Worm (Caenorhabditis elegans) whole organism, young adult: ENCODE results near the gene cif-1.

Experiments
- C06A6.2 ChIP-seq: fragments of 200-800 bp; sonication (Bioruptor generic); conservative IDR thresholded peaks from 2 replicates; pipeline ENCODE4 v1.3.6; 2022; ENCODE audit warnings: missing genetic modification characterization, missing compliant biosample characterization
- D2030.7 ChIP-seq: fragments of 200-800 bp; sonication (Bioruptor generic); IDR thresholded peaks from 2 replicates; pipeline ENCODE4 v1.3.6; 2022; ENCODE audit warnings: missing genetic modification reagents, missing genetic modification characterization, missing compliant biosample characterization
- F22D6.2 ChIP-seq: sonication (generic microtip); optimal IDR thresholded peaks from 2 replicates; lab custom pipeline; 2016; ENCODE audit warnings: mild to moderate bottlenecking, missing genetic modification characterization, missing compliant biosample characterization
- F23B12.7 ChIP-seq: sonication (generic microtip); optimal IDR thresholded peaks from 2 replicates; lab custom pipeline; 2017; ENCODE audit warnings: missing genetic modification characterization, mild to moderate bottlenecking, missing compliant biosample characterization, antibody characterized with exemption, moderate library complexity; ENCODE audit not compliant: insufficient read depth
- F37B4.10 ChIP-seq: fragments of 200-800 bp; sonication (Bioruptor generic); IDR thresholded peaks from 2 replicates; pipeline ENCODE4 v1.3.6; 2022; ENCODE audit warnings: missing genetic modification characterization, missing compliant biosample characterization
- F55B11.4 ChIP-seq: sonication (generic microtip); optimal IDR thresholded peaks from 2 replicates; lab custom pipeline; 2016; ENCODE audit warnings: missing compliant biosample characterization, missing genetic modification characterization, borderline replicate concordance; ENCODE audit not compliant: insufficient read depth
- Y53G8AR.9 ChIP-seq: fragments of 200-800 bp; sonication (Bioruptor generic); conservative IDR thresholded peaks from 2 replicates; pipeline ENCODE4 v1.3.6; 2022; ENCODE audit warnings: missing genetic modification reagents, missing genetic modification characterization, missing compliant biosample characterization
- akir-1 ChIP-seq: fragments of 200-800 bp; sonication (Bioruptor generic); optimal IDR thresholded peaks from 2 replicates; lab custom pipeline; 2018; ENCODE audit warnings: mild to moderate bottlenecking, missing genetic modification characterization, moderate library complexity, missing compliant biosample characterization
- atf-7 ChIP-seq: sonication (generic microtip); optimal IDR thresholded peaks from 2 replicates; lab custom pipeline; 2017; ENCODE audit warnings: mild to moderate bottlenecking, missing genetic modification characterization, missing compliant biosample characterization
- attf-5 ChIP-seq: fragments of 200-800 bp; sonication (Bioruptor generic); optimal IDR thresholded peaks from 2 replicates; lab custom pipeline; 2018; ENCODE audit warnings: mild to moderate bottlenecking, missing genetic modification characterization, missing compliant biosample characterization
- bed-1 ChIP-seq: fragments of 200-800 bp; sonication (Bioruptor generic); IDR thresholded peaks from 2 replicates; pipeline ENCODE4 v1.3.6; 2022; ENCODE audit warnings: missing genetic modification reagents, missing genetic modification characterization, missing compliant biosample characterization
- ccch-3 ChIP-seq: fragments of 200-800 bp; sonication (Bioruptor generic); optimal IDR thresholded peaks from 2 replicates; lab custom pipeline; 2018; ENCODE audit warnings: mild to moderate bottlenecking, missing genetic modification characterization, missing compliant biosample characterization
- cebp-1 ChIP-seq, 2 experiments: fragments of 200-800 bp in 1 of 2; sonication (Bioruptor generic) in 1 of 2; sonication (generic microtip) in 1 of 2; IDR thresholded peaks in 1 of 2; optimal IDR thresholded peaks in 1 of 2; 2 replicates each; pipeline versions ENCODE4 v1.3.6 to Lab custom; 2017 to 2022; ENCODE audit warnings: missing compliant biosample characterization in 2 of 2, missing genetic modification characterization in 2 of 2, mild to moderate bottlenecking in 1 of 2, missing genetic modification reagents in 1 of 2, moderate library complexity in 1 of 2
- cebp-2 ChIP-seq: fragments of 200-800 bp; sonication (Bioruptor generic); IDR thresholded peaks from 2 replicates; pipeline ENCODE4 v1.3.6; 2022; ENCODE audit warnings: missing genetic modification characterization, missing compliant biosample characterization
- ceh-27 ChIP-seq: fragments of 200-800 bp; sonication (Bioruptor generic); optimal IDR thresholded peaks from 2 replicates; lab custom pipeline; 2018; ENCODE audit warnings: mild to moderate bottlenecking, missing genetic modification characterization, moderate library complexity, missing compliant biosample characterization
- ceh-79 ChIP-seq: sonication (generic microtip); optimal IDR thresholded peaks from 2 replicates; lab custom pipeline; 2017; ENCODE audit warnings: mild to moderate bottlenecking, missing genetic modification characterization, missing compliant biosample characterization
- dpl-1 ChIP-seq: fragments of 150-350 bp; optimal IDR thresholded peaks from 2 replicates; lab custom pipeline; 2014; ENCODE audit warnings: missing biosample characterization, missing genetic modification reagents, missing genetic modification characterization
- efl-1 ChIP-seq: fragments of 150-350 bp; optimal IDR thresholded peaks from 2 replicates; lab custom pipeline; 2014; ENCODE audit warnings: missing biosample characterization, missing genetic modification reagents, missing genetic modification characterization
- egl-18 ChIP-seq: fragments of 200-800 bp; sonication (Bioruptor generic); IDR thresholded peaks from 2 replicates; pipeline ENCODE4 v1.3.6; 2022; ENCODE audit warnings: missing genetic modification reagents, missing genetic modification characterization, missing compliant biosample characterization
- egrh-3 ChIP-seq: fragments of 200-800 bp; sonication (Bioruptor generic); IDR thresholded peaks from 2 replicates; pipeline ENCODE4 v1.3.6; 2022; ENCODE audit warnings: missing genetic modification reagents, missing genetic modification characterization, missing compliant biosample characterization
- ekl-4 ChIP-seq: fragments of 200-800 bp; sonication (Bioruptor generic); IDR thresholded peaks from 2 replicates; pipeline ENCODE4 v1.3.6; 2022; ENCODE audit warnings: missing genetic modification reagents, missing genetic modification characterization, missing compliant biosample characterization
- ets-4 ChIP-seq: fragments of 200-800 bp; sonication (Bioruptor generic); optimal IDR thresholded peaks from 2 replicates; lab custom pipeline; 2018; ENCODE audit warnings: mild to moderate bottlenecking, missing genetic modification characterization, missing compliant biosample characterization
- hlh-12 ChIP-seq: sonication (generic microtip); optimal IDR thresholded peaks from 2 replicates; lab custom pipeline; 2016; ENCODE audit warnings: missing genetic modification characterization, missing compliant biosample characterization
- hlh-26 ChIP-seq: fragments of 200-800 bp; sonication (Bioruptor generic); conservative IDR thresholded peaks from 2 replicates; pipeline ENCODE4 v1.3.6; 2022; ENCODE audit warnings: missing genetic modification reagents, missing genetic modification characterization, missing compliant biosample characterization
- hmg-20 ChIP-seq: fragments of 200-800 bp; sonication (Bioruptor generic); IDR thresholded peaks from 2 replicates; pipeline ENCODE4 v1.3.6; 2022; ENCODE audit warnings: missing genetic modification reagents, missing genetic modification characterization, missing compliant biosample characterization
- hrde-1 ChIP-seq: sonication (generic microtip); optimal IDR thresholded peaks from 2 replicates; lab custom pipeline; 2016; ENCODE audit warnings: missing genetic modification characterization, mild to moderate bottlenecking, missing compliant biosample characterization, moderate library complexity, missing genotype, missing genetic modification reagents, borderline replicate concordance
- let-607 ChIP-seq, 2 experiments: fragments of 200-800 bp in 1 of 2; sonication (Bioruptor generic) in 1 of 2; sonication (generic microtip) in 1 of 2; optimal IDR thresholded peaks; 2 replicates each; lab custom pipeline; 2016 to 2018; ENCODE audit warnings: mild to moderate bottlenecking in 2 of 2, missing compliant biosample characterization in 2 of 2, missing genetic modification characterization in 2 of 2, moderate library complexity in 2 of 2, missing genotype in 1 of 2
- lin-26 ChIP-seq: fragments of 200-800 bp; sonication (Bioruptor generic); IDR thresholded peaks from 2 replicates; pipeline ENCODE4 v1.3.6; 2022; ENCODE audit warnings: missing genetic modification reagents, missing genetic modification characterization, missing compliant biosample characterization
- lir-1 ChIP-seq: fragments of 200-800 bp; sonication (Bioruptor generic); conservative IDR thresholded peaks from 2 replicates; pipeline ENCODE4 v1.3.6; 2022; ENCODE audit warnings: missing genetic modification reagents, missing genetic modification characterization, missing compliant biosample characterization
- lsy-27 ChIP-seq: sonication (generic microtip); optimal IDR thresholded peaks from 2 replicates; lab custom pipeline; 2017; ENCODE audit warnings: missing genetic modification characterization, mild to moderate bottlenecking, missing compliant biosample characterization, antibody characterized with exemption, missing genotype, borderline replicate concordance; ENCODE audit not compliant: insufficient read depth
- madf-8 ChIP-seq: fragments of 200-800 bp; sonication (Bioruptor generic); conservative IDR thresholded peaks from 2 replicates; pipeline ENCODE4 v1.3.6; 2022; ENCODE audit warnings: missing genetic modification reagents, missing genetic modification characterization, missing compliant biosample characterization
- mel-28 ChIP-seq: sonication (generic microtip); optimal IDR thresholded peaks from 2 replicates; lab custom pipeline; 2016; ENCODE audit warnings: borderline replicate concordance, mild to moderate bottlenecking, missing genetic modification characterization, missing compliant biosample characterization
- nhr-120 ChIP-seq: fragments of 200-800 bp; sonication (Bioruptor generic); IDR thresholded peaks from 2 replicates; pipeline ENCODE4 v1.3.6; 2022; ENCODE audit warnings: missing genetic modification characterization, missing compliant biosample characterization
- nhr-179 ChIP-seq: sonication (generic microtip); optimal IDR thresholded peaks from 2 replicates; lab custom pipeline; 2016; ENCODE audit warnings: mild to moderate bottlenecking, missing genetic modification characterization, missing compliant biosample characterization
- nhr-27 ChIP-seq: fragments of 200-800 bp; sonication (Bioruptor generic); optimal IDR thresholded peaks from 2 replicates; lab custom pipeline; 2018; ENCODE audit warnings: mild to moderate bottlenecking, missing genetic modification characterization, moderate library complexity, missing compliant biosample characterization
- pbrm-1 ChIP-seq: fragments of 200-800 bp; sonication (Bioruptor generic); IDR thresholded peaks from 2 replicates; pipeline ENCODE4 v1.3.6; 2022; ENCODE audit warnings: missing genetic modification reagents, missing genetic modification characterization, missing compliant biosample characterization
- pha-4 ChIP-seq: fragments of 150-350 bp; sonication (generic microtip); optimal IDR thresholded peaks from 2 replicates; lab custom pipeline; 2014; ENCODE audit warnings: missing biosample characterization, missing genetic modification reagents, missing genetic modification characterization
- rec-8 ChIP-seq, 2 experiments: sonication (generic microtip); optimal IDR thresholded peaks; 2 replicates each; lab custom pipeline; 2016; ENCODE audit warnings: mild to moderate bottlenecking in 2 of 2, missing genetic modification characterization in 2 of 2, missing genetic modification reagents in 2 of 2, missing genotype in 2 of 2, missing biosample characterization in 1 of 2, missing compliant biosample characterization in 1 of 2, moderate library complexity in 1 of 2
- rpc-1 ChIP-seq, 2 experiments: fragments of 150-350 bp in 1 of 2; sonication (generic microtip) in 1 of 2; optimal IDR thresholded peaks; 2 replicates each; lab custom pipeline; 2014 to 2018; ENCODE audit warnings: missing biosample characterization in 1 of 2, missing genetic modification characterization in 1 of 2, missing genetic modification reagents in 1 of 2, missing genotype in 1 of 2
- sdz-38 ChIP-seq: sonication (generic microtip); optimal IDR thresholded peaks from 2 replicates; lab custom pipeline; 2016; ENCODE audit warnings: missing genotype, missing genetic modification characterization, missing compliant biosample characterization
- sea-2 ChIP-seq: fragments of 200-800 bp; sonication (Bioruptor generic); IDR thresholded peaks from 2 replicates; pipeline ENCODE4 v1.3.6; 2022; ENCODE audit warnings: missing genetic modification characterization, missing compliant biosample characterization
- tbx-9 ChIP-seq: sonication (generic microtip); optimal IDR thresholded peaks from 2 replicates; lab custom pipeline; 2016; ENCODE audit warnings: borderline replicate concordance, missing genetic modification characterization, inconsistent platforms, missing compliant biosample characterization
- unc-62 ChIP-seq: fragments of 150-350 bp; optimal IDR thresholded peaks from 2 replicates; lab custom pipeline; 2014; ENCODE audit warnings: missing biosample characterization, missing genetic modification reagents, missing genetic modification characterization
- zfh-2 ChIP-seq: fragments of 200-800 bp; sonication (Bioruptor generic); conservative IDR thresholded peaks from 2 replicates; pipeline ENCODE4 v1.3.6; 2022; ENCODE audit warnings: missing genetic modification reagents, missing genetic modification characterization, missing compliant biosample characterization
- ztf-25 ChIP-seq: fragments of 200-800 bp; sonication (Bioruptor generic); IDR thresholded peaks from 2 replicates; pipeline ENCODE4 v1.3.6; 2022; ENCODE audit warnings: missing genetic modification reagents, missing genetic modification characterization, missing compliant biosample characterization
- ztf-26 ChIP-seq: sonication (generic microtip); optimal IDR thresholded peaks from 2 replicates; lab custom pipeline; 2017; ENCODE audit warnings: missing genetic modification characterization, missing compliant biosample characterization

The cif-1 gene

ce11 chrIV:4749728-4750278 is 39.2 kb upstream of the cif-1 start, which contains the start of the genes rpl-20 and Y17G9B.5 (continued):
- peak; percentile 72 for TF ChIP-seq zfh-2 (GFP tag; lab: Robert Waterston, UW)
- TF ChIP-seq F23B12.7, result peak; percentile 99
- peak; percentile 100 for TF ChIP-seq ztf-26 (tag; lab: Kevin White, UChicago)
- TF ChIP-seq tbx-9 (tag; lab: Kevin White, UChicago), result peak; percentile 42
- TF ChIP-seq F22D6.2, result peak; percentile 96
- TF ChIP-seq rec-8 (tag; optimal IDR thresholded peaks at IDR 0.05; lab: Kevin White, UChicago), result peak; percentile 79 to 81
- no peak for TF ChIP-seq F55B11.4 (tag; lab: Kevin White, UChicago)
- peak; percentile 91 for TF ChIP-seq sea-2 (GFP tag; lab: Robert Waterston, UW)
- peak; percentile 71 for TF ChIP-seq lsy-27 (tag; lab: Kevin White, UChicago)
- peak; percentile 90 for TF ChIP-seq lin-26 (GFP tag; lab: Robert Waterston, UW)
- peak; percentile 96 for TF ChIP-seq dpl-1 (GFP tag; lab: Kevin White, UChicago)
- TF ChIP-seq atf-7, result peak; percentile 99
- TF ChIP-seq attf-5, result peak; percentile 100
- peak; percentile 96 for TF ChIP-seq ets-4
- TF ChIP-seq pha-4, result peak; percentile 100
- TF ChIP-seq cebp-1 (GFP tag; IDR thresholded peaks at IDR 0.05; lab: Robert Waterston, UW), result peak; percentile 93
- peak; percentile 99 for TF ChIP-seq cebp-1 (tag; optimal IDR thresholded peaks at IDR 0.05; lab: Kevin White, UChicago)
- peak; percentile 99 for TF ChIP-seq C06A6.2 (GFP tag; lab: Robert Waterston, UW)
- TF ChIP-seq D2030.7 (GFP tag; lab: Robert Waterston, UW), result peak; percentile 100
- TF ChIP-seq unc-62, result peak; percentile 32
- TF ChIP-seq nhr-120 (GFP tag; lab: Robert Waterston, UW), result peak; percentile 96
- peak; percentile 96 for TF ChIP-seq nhr-27 (tag; lab: Kevin White, UChicago)
- TF ChIP-seq egrh-3 (GFP tag; lab: Robert Waterston, UW), result peak; percentile 82
- peak; percentile 90 for TF ChIP-seq mel-28 (tag; lab: Kevin White, UChicago)
- peak; percentile 100 for TF ChIP-seq pbrm-1 (GFP tag; lab: Robert Waterston, UW)
- peak; percentile 80 for TF ChIP-seq akir-1 (GFP tag; lab: Kevin White, UChicago)
- peak; percentile 99 for TF ChIP-seq ceh-27
- peak; percentile 97 for TF ChIP-seq hrde-1
- TF ChIP-seq ccch-3 (GFP tag; lab: Kevin White, UChicago), result peak; percentile 68
- TF ChIP-seq madf-8 (GFP tag; lab: Robert Waterston, UW), result peak; percentile 94
- peak; percentile 98 for TF ChIP-seq egl-18 (GFP tag; lab: Robert Waterston, UW)
- TF ChIP-seq ekl-4 (GFP tag; lab: Robert Waterston, UW), result peak; percentile 99
- no peak for TF ChIP-seq nhr-179 (tag; lab: Kevin White, UChicago)
- TF ChIP-seq hlh-12 (tag; lab: Kevin White, UChicago), result no peak
- TF ChIP-seq bed-1 (GFP tag; lab: Robert Waterston, UW), result 0 out of 2 replicates have a peak, but pooled peaks have one; percentile 85
- peak; percentile 90 for TF ChIP-seq ceh-79 (tag; lab: Kevin White, UChicago)
- peak; percentile 98 for TF ChIP-seq cebp-2
- TF ChIP-seq Y53G8AR.9 (GFP tag; lab: Robert Waterston, UW), result peak; percentile 100
- TF ChIP-seq hmg-20 (GFP tag; lab: Robert Waterston, UW), result peak; percentile 98
- peak; percentile 88 for TF ChIP-seq ztf-25
- peak; percentile 93 for TF ChIP-seq efl-1 (GFP tag; lab: Kevin White, UChicago)
- peak; percentile 99 for TF ChIP-seq F37B4.10 (GFP tag; lab: Robert Waterston, UW)
- TF ChIP-seq sdz-38 (tag; lab: Kevin White, UChicago), result no peak
- TF ChIP-seq rpc-1 (optimal IDR thresholded peaks at IDR 0.05; lab: Kevin White, UChicago), result peak; percentile 45
- peak; percentile 14 for TF ChIP-seq rpc-1 (tag; optimal IDR thresholded peaks at IDR 0.05; lab: Kevin White, UChicago)
- TF ChIP-seq hlh-26 (GFP tag; lab: Robert Waterston, UW), result no peak
- peak; percentile 99 for TF ChIP-seq lir-1
- peak; percentile 95 to 97 for TF ChIP-seq let-607 (tag; optimal IDR thresholded peaks at IDR 0.05; lab: Kevin White, UChicago)
